Worm (Caenorhabditis elegans) whole organism, L2 larva: ENCODE results near the gene egal-1.

Experiments used
- C34F6.9 ChIP-seq: fragments of 150-350 bp; optimal IDR thresholded peaks from 2 replicates; lab custom pipeline; 2014; ENCODE audit warnings: missing biosample characterization, missing genetic modification characterization
- F13H6.1 ChIP-seq: sonication (generic microtip); optimal IDR thresholded peaks from 2 replicates; lab custom pipeline; 2016; ENCODE audit warnings: missing genetic modification characterization, missing compliant biosample characterization
- Y55F3AM.14 ChIP-seq: fragments of 200-800 bp; sonication (Bioruptor generic); optimal IDR thresholded peaks from 2 replicates; lab custom pipeline; 2018; ENCODE audit warnings: mild to moderate bottlenecking, missing genetic modification characterization, missing compliant biosample characterization
- ZK546.5 ChIP-seq: sonication (generic microtip); optimal IDR thresholded peaks from 2 replicates; lab custom pipeline; 2017; ENCODE audit warnings: missing biosample characterization, missing genetic modification characterization
- alr-1 ChIP-seq: fragments of 150-350 bp; optimal IDR thresholded peaks from 2 replicates; lab custom pipeline; 2014; ENCODE audit warnings: missing biosample characterization, missing genetic modification characterization
- ama-1 ChIP-seq: fragments of 150-350 bp; optimal IDR thresholded peaks from 2 replicates; lab custom pipeline; 2018; ENCODE audit warnings: inconsistent platforms
- blmp-1 ChIP-seq: sonication (generic microtip); optimal IDR thresholded peaks from 2 replicates; lab custom pipeline; 2017; ENCODE audit warnings: missing genetic modification characterization, mild to moderate bottlenecking, missing compliant biosample characterization, antibody characterized with exemption, moderate library complexity; ENCODE audit not compliant: insufficient read depth
- ceh-16 ChIP-seq: fragments of 150-350 bp; optimal IDR thresholded peaks from 2 replicates; lab custom pipeline; 2014; ENCODE audit warnings: missing biosample characterization, missing genetic modification characterization
- crh-2 ChIP-seq: sonication (generic microtip); optimal IDR thresholded peaks from 2 replicates; lab custom pipeline; 2017; ENCODE audit warnings: missing biosample characterization, missing genetic modification characterization
- elt-1 ChIP-seq: fragments of 150-350 bp; optimal IDR thresholded peaks from 2 replicates; lab custom pipeline; 2014; ENCODE audit warnings: missing biosample characterization, missing genetic modification characterization
- fos-1 ChIP-seq: fragments of 150-350 bp; optimal IDR thresholded peaks from 2 replicates; lab custom pipeline; 2014; ENCODE audit warnings: missing biosample characterization, missing genetic modification characterization
- lin-11 ChIP-seq: fragments of 150-350 bp; sonication (generic microtip); optimal IDR thresholded peaks from 2 replicates; lab custom pipeline; 2014; ENCODE audit warnings: missing biosample characterization, missing genetic modification characterization, inconsistent platforms, mixed read lengths
- lin-13 ChIP-seq: fragments of 150-350 bp; optimal IDR thresholded peaks from 2 replicates; lab custom pipeline; 2014; ENCODE audit warnings: missing biosample characterization, missing genetic modification reagents, missing genetic modification characterization
- lsy-2 ChIP-seq, 2 experiments: fragments of 150-350 bp in 1 of 2; sonication (generic microtip) in 1 of 2; optimal IDR thresholded peaks; 2 replicates each; lab custom pipeline; 2014 to 2017; ENCODE audit warnings: missing biosample characterization in 2 of 2, missing genetic modification characterization in 2 of 2
- mab-5 ChIP-seq: fragments of 150-350 bp; optimal IDR thresholded peaks from 2 replicates; lab custom pipeline; 2014; ENCODE audit warnings: missing biosample characterization, missing genetic modification characterization
- nhr-11 ChIP-seq: fragments of 150-350 bp; optimal IDR thresholded peaks from 2 replicates; lab custom pipeline; 2014; ENCODE audit warnings: missing biosample characterization, missing genetic modification characterization
- nhr-129 ChIP-seq: fragments of 150-350 bp; optimal IDR thresholded peaks from 2 replicates; lab custom pipeline; 2014; ENCODE audit warnings: missing biosample characterization, missing genetic modification characterization
- nhr-21 ChIP-seq: fragments of 150-350 bp; optimal IDR thresholded peaks from 2 replicates; lab custom pipeline; 2014; ENCODE audit warnings: missing biosample characterization, missing genetic modification characterization
- nhr-23 ChIP-seq: fragments of 150-350 bp; optimal IDR thresholded peaks from 2 replicates; lab custom pipeline; 2014; ENCODE audit warnings: missing biosample characterization, missing genetic modification reagents, missing genetic modification characterization
- nhr-237 ChIP-seq: fragments of 150-350 bp; optimal IDR thresholded peaks from 2 replicates; lab custom pipeline; 2014; ENCODE audit warnings: missing biosample characterization, missing genetic modification characterization
- nhr-25 ChIP-seq: fragments of 150-350 bp; sonication (generic microtip); optimal IDR thresholded peaks from 3 replicates; lab custom pipeline; 2014; ENCODE audit warnings: missing biosample characterization, missing genetic modification characterization
- skn-1 ChIP-seq: sonication (generic microtip); optimal IDR thresholded peaks from 2 replicates; lab custom pipeline; 2017; ENCODE audit warnings: missing biosample characterization, missing genetic modification characterization
- sma-3 ChIP-seq: sonication (generic microtip); optimal IDR thresholded peaks from 2 replicates; lab custom pipeline; 2016; ENCODE audit warnings: missing genetic modification reagents, missing genetic modification characterization, missing compliant biosample characterization
- sma-9 ChIP-seq, 2 experiments: fragments of 150-350 bp in 1 of 2; sonication (generic microtip) in 1 of 2; optimal IDR thresholded peaks; 2 replicates each; lab custom pipeline; 2014 to 2016; ENCODE audit warnings: missing genetic modification characterization in 2 of 2, mild to moderate bottlenecking in 1 of 2, missing biosample characterization in 1 of 2, missing compliant biosample characterization in 1 of 2, missing genetic modification reagents in 1 of 2, moderate library complexity in 1 of 2
- snpc-4 ChIP-seq: fragments of 150-350 bp; optimal IDR thresholded peaks from 2 replicates; lab custom pipeline; 2014; ENCODE audit warnings: missing biosample characterization, missing genetic modification characterization
- unc-55 ChIP-seq: fragments of 150-350 bp; sonication (generic microtip); optimal IDR thresholded peaks from 3 replicates; lab custom pipeline; 2014; ENCODE audit warnings: missing biosample characterization, missing genetic modification reagents, missing genetic modification characterization
- unc-62 ChIP-seq: fragments of 150-350 bp; optimal IDR thresholded peaks from 2 replicates; lab custom pipeline; 2014; ENCODE audit warnings: missing biosample characterization, missing genetic modification reagents, missing genetic modification characterization
- ztf-1 ChIP-seq: fragments of 200-800 bp; sonication (Bioruptor generic); conservative IDR thresholded peaks from 2 replicates; pipeline ENCODE4 v1.3.6; 2022; ENCODE audit warnings: missing genetic modification characterization, missing compliant biosample characterization
- ztf-4 ChIP-seq: fragments of 150-350 bp; optimal IDR thresholded peaks from 2 replicates; lab custom pipeline; 2014; ENCODE audit warnings: missing biosample characterization, missing genetic modification characterization

The egal-1 gene

ce11 chrIV:5820056-5820799 is 4.4 kb upstream of the egal-1 start:
- no peak for TF ChIP-seq blmp-1 (tag; lab: Kevin White, UChicago)
- no peak for TF ChIP-seq nhr-237 (tag; lab: Kevin White, UChicago)
- no peak for TF ChIP-seq nhr-23 (tag; lab: Kevin White, UChicago)
- TF ChIP-seq Y55F3AM.14 (GFP tag; lab: Kevin White, UChicago) = no peak
- TF ChIP-seq elt-1 (tag; lab: Kevin White, UChicago) = no peak
- no peak for TF ChIP-seq nhr-129 (tag; lab: Kevin White, UChicago)
- no peak for TF ChIP-seq ZK546.5 (tag; lab: Kevin White, UChicago)
- TF ChIP-seq lin-13 (GFP tag; lab: Kevin White, UChicago) = no peak
- no peak for TF ChIP-seq skn-1 (tag; lab: Kevin White, UChicago)
- TF ChIP-seq nhr-21 = no peak
- no peak for TF ChIP-seq unc-62
- TF ChIP-seq ztf-4 (tag; lab: Kevin White, UChicago) = no peak

ce11 chrIV:5820953-5821352 is 3.6 kb upstream of the egal-1 start:
- TF ChIP-seq alr-1 (tag; lab: Kevin White, UChicago) = no peak
- no peak for TF ChIP-seq nhr-237 (tag; lab: Kevin White, UChicago)
- no peak for TF ChIP-seq skn-1 (tag; lab: Kevin White, UChicago)
- peak; percentile 60 for TF ChIP-seq fos-1 (tag; lab: Kevin White, UChicago)
- TF ChIP-seq unc-55 (GFP tag; lab: Kevin White, UChicago) = peak; percentile 29
- TF ChIP-seq, all 48 proteins: peak for 2

DNA sequence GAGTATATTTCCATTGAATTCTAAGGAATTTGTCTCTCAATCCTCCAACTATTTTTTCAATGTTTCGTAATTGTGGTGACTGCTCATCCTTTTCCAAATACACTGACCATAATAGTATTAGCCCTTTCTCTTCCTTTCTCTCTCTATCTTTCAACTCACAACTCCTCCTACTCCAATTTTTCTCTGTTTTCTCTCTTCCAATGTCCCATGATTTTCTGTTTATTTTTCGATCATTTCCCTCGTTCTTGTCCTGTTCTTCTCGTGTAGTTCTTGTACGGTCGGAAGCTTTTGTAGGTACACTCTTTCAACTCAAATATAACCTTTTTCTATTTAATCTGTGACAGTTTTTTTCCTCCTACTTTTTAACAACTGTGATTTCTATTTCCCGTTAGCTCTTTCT is 2.6 kb upstream of the egal-1 start:
- TF ChIP-seq sma-9 (GFP tag; optimal IDR thresholded peaks at IDR 0.05; lab: Kevin White, UChicago) (no peak), sma-9 (tag; optimal IDR thresholded peaks at IDR 0.05; lab: Kevin White, UChicago) (no peak), snpc-4 (tag; lab: Kevin White, UChicago) (no peak), unc-55 (GFP tag; lab: Kevin White, UChicago) (peak; percentile 14), fos-1 (tag; lab: Kevin White, UChicago) (peak; percentile 16), C34F6.9 (tag; lab: Kevin White, UChicago) (peak; percentile 7), F13H6.1 (tag; lab: Kevin White, UChicago) (peak; percentile 62), ztf-4 (tag; lab: Kevin White, UChicago) (no peak), nhr-129 (tag; lab: Kevin White, UChicago) (peak; percentile 62), lsy-2 (tag; optimal IDR thresholded peaks at IDR 0.05; lab: Kevin White, UChicago) (peak in 1 of 2 experiments; percentile 11), ceh-16 (tag; lab: Kevin White, UChicago) (no peak)

DNA sequence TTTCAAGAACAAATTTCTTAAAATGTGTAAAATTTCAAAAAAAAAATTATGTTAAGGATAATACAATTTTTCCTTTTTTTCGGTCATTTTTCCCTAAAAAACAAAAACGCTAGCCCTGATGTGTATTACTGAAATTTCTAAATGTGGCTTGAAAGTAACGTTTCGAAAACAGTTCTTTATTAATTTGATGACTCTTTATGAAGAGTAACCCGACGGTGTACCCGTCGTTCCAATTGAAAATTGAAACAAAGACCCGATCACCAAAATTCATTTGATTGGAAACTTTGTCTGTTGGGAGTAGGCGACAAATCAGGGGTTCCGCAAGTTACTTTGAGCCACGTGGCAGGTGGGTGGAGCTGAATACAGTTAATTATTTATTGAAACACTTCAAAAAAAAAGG is 8.2 kb downstream of the egal-1 start:
- TF ChIP-seq snpc-4 (tag; lab: Kevin White, UChicago) (no peak), nhr-25 (tag; lab: Kevin White, UChicago) (no peak), nhr-11 (tag; lab: Kevin White, UChicago) (no peak), elt-1 (tag; lab: Kevin White, UChicago) (no peak), unc-62 (no peak), blmp-1 (tag; lab: Kevin White, UChicago) (no peak)

- TF ChIP-seq ztf-1 (GFP tag; lab: Robert Waterston, UW) (no peak), crh-2 (tag; lab: Kevin White, UChicago) (peak; percentile 62), nhr-11 (tag; lab: Kevin White, UChicago) (no peak), lin-11 (no peak), mab-5 (tag; lab: Kevin White, UChicago) (peak; percentile 71), nhr-21 (no peak), elt-1 (tag; lab: Kevin White, UChicago) (no peak), ama-1 (lab: Kevin White, UChicago) (no peak), sma-3 (GFP tag; lab: Kevin White, UChicago) (no peak)
Observed at ce11 chrIV:5834182-5834581, 9.6 kb downstream of the egal-1 start.

DNA sequence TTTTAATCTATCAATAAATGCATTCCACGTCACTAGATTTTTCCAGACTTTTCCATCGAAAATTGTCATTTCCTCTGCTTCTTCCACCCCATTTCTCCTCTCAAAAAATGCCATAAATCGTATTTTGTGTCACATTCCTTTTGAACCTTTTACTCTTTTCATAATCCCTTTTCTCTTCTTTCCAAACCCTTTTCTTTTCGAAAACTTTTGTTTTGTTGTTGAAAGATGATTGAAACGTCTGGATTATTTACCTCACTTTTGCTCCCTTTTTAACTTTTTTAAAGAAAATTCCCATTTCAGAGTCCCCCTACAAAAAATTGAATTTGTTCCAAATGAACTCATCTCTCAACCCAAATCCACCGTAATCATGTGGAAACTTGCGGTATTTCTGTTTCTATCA is 14.6 kb downstream of the egal-1 start, which contains the start of gene C06E7.2:
C06E7.2 (plus strand) TSS at position 301 of the 400 bp plus-strand sequence.
- TF ChIP-seq ZK546.5 (tag; lab: Kevin White, UChicago) (no peak), unc-55 (GFP tag; lab: Kevin White, UChicago) (peak; percentile 68), blmp-1 (tag; lab: Kevin White, UChicago) (no peak), sma-9 (GFP tag; optimal IDR thresholded peaks at IDR 0.05; lab: Kevin White, UChicago) (no peak), sma-9 (tag; optimal IDR thresholded peaks at IDR 0.05; lab: Kevin White, UChicago) (no peak), mab-5 (tag; lab: Kevin White, UChicago) (peak; percentile 59), nhr-11 (tag; lab: Kevin White, UChicago) (no peak)
